Fruit fly (Drosophila melanogaster) whole organism, prepupa: Measurements from ENCODE around the gene CG2656.

Experiments used
- CG10631 ChIP-seq: fragments of 200-800 bp; sonication (Bioruptor generic); optimal IDR thresholded peaks from 2 replicates; lab custom pipeline; 2016; ENCODE audit warnings: missing biosample characterization, missing genetic modification characterization
- CG10669 ChIP-seq: fragments of 200-800 bp; sonication (Bioruptor generic); optimal IDR thresholded peaks from 3 replicates; lab custom pipeline; 2018; ENCODE audit warnings: missing biosample characterization, mild to moderate bottlenecking, missing genetic modification characterization, moderate library complexity
- CG15336 ChIP-seq: fragments of 200-800 bp; sonication (Bioruptor generic); IDR thresholded peaks from 2 replicates; pipeline ENCODE4 v1.3.6; 2022; ENCODE audit warnings: missing biosample characterization, missing genetic modification characterization
- CG1621 ChIP-seq: fragments of 200-800 bp; sonication (Bioruptor generic); optimal IDR thresholded peaks from 3 replicates; lab custom pipeline; 2018; ENCODE audit warnings: missing biosample characterization, mild to moderate bottlenecking, missing genetic modification characterization
- CG16779 ChIP-seq: fragments of 200-800 bp; sonication (Bioruptor generic); optimal IDR thresholded peaks from 3 replicates; lab custom pipeline; 2017; ENCODE audit warnings: missing biosample characterization, mild to moderate bottlenecking, missing genetic modification characterization
- CG3032 ChIP-seq: fragments of 200-800 bp; optimal IDR thresholded peaks from 2 replicates; lab custom pipeline; 2019; ENCODE audit warnings: missing biosample characterization, mild to moderate bottlenecking, missing genetic modification characterization, moderate library complexity
- CG31627 ChIP-seq: fragments of 200-800 bp; sonication (Bioruptor generic); optimal IDR thresholded peaks from 3 replicates; lab custom pipeline; 2016; ENCODE audit warnings: missing biosample characterization, missing genetic modification characterization
- CG32006 ChIP-seq: fragments of 200-800 bp; sonication (Bioruptor generic); optimal IDR thresholded peaks from 3 replicates; lab custom pipeline; 2017; ENCODE audit warnings: missing biosample characterization, mild to moderate bottlenecking, missing genetic modification characterization
- CG34406 ChIP-seq: fragments of 200-800 bp; sonication (Bioruptor generic); optimal IDR thresholded peaks from 3 replicates; lab custom pipeline; 2016; ENCODE audit warnings: missing biosample characterization, missing genetic modification characterization
- CG6163 ChIP-seq: fragments of 200-800 bp; sonication (Bioruptor generic); IDR thresholded peaks from 3 replicates; pipeline ENCODE4 v1.3.6; 2022; ENCODE audit warnings: missing biosample characterization, missing genetic modification characterization
- CG6276 ChIP-seq: fragments of 200-800 bp; sonication (Bioruptor generic); optimal IDR thresholded peaks from 2 replicates; lab custom pipeline; 2017; ENCODE audit warnings: missing biosample characterization, mild to moderate bottlenecking, missing genetic modification characterization
- CG6792 ChIP-seq: fragments of 200-800 bp; sonication (Bioruptor generic); optimal IDR thresholded peaks from 3 replicates; lab custom pipeline; 2016; ENCODE audit warnings: missing biosample characterization, missing genetic modification characterization
- CG6854 ChIP-seq: fragments of 200-800 bp; sonication (Bioruptor generic); optimal IDR thresholded peaks from 2 replicates; lab custom pipeline; 2017; ENCODE audit warnings: missing biosample characterization, mild to moderate bottlenecking, missing genetic modification characterization
- CG7368 ChIP-seq: fragments of 200-800 bp; sonication (Bioruptor generic); optimal IDR thresholded peaks from 3 replicates; lab custom pipeline; 2016; ENCODE audit warnings: missing biosample characterization, missing genetic modification characterization
- CG8119 ChIP-seq: fragments of 200-800 bp; sonication (Bioruptor generic); IDR thresholded peaks from 3 replicates; pipeline ENCODE4 v1.3.6; 2022; ENCODE audit warnings: missing biosample characterization, missing genetic modification characterization
- CG8319 ChIP-seq: fragments of 200-800 bp; sonication (Bioruptor generic); optimal IDR thresholded peaks from 3 replicates; lab custom pipeline; 2016; ENCODE audit warnings: missing biosample characterization, missing genetic modification characterization
- CG8632 ChIP-seq: fragments of 200-800 bp; sonication (Bioruptor generic); optimal IDR thresholded peaks from 3 replicates; lab custom pipeline; 2016; ENCODE audit warnings: missing biosample characterization, missing genetic modification characterization
- CG9139 ChIP-seq: fragments of 200-800 bp; sonication (Bioruptor generic); optimal IDR thresholded peaks from 3 replicates; lab custom pipeline; 2017; ENCODE audit warnings: missing biosample characterization, mild to moderate bottlenecking, missing genetic modification characterization
- Eip78C ChIP-seq: fragments of 200-800 bp; sonication (Bioruptor generic); peaks from one replicate; lab custom pipeline; 2016; ENCODE audit warnings: missing biosample characterization, missing genetic modification characterization
- Eip93F ChIP-seq: fragments of 200-800 bp; sonication (Bioruptor generic); optimal IDR thresholded peaks from 2 replicates; lab custom pipeline; 2016; ENCODE audit warnings: missing biosample characterization, mild to moderate bottlenecking, missing genetic modification characterization
- Ets21C ChIP-seq: fragments of 200-800 bp; sonication (Bioruptor generic); optimal IDR thresholded peaks from 3 replicates; lab custom pipeline; 2016; ENCODE audit warnings: missing biosample characterization, missing genetic modification characterization
- Gug ChIP-seq: fragments of 200-800 bp; sonication (Bioruptor generic); IDR thresholded peaks from 2 replicates; pipeline ENCODE4 v1.3.6; 2022; ENCODE audit warnings: missing biosample characterization, missing genetic modification characterization
- Hr39 ChIP-seq: fragments of 200-800 bp; sonication (Bioruptor generic); optimal IDR thresholded peaks from 2 replicates; lab custom pipeline; 2016; ENCODE audit warnings: missing biosample characterization, missing genetic modification characterization
- Met ChIP-seq: fragments of 200-800 bp; sonication (Bioruptor generic); optimal IDR thresholded peaks from 3 replicates; lab custom pipeline; 2016; ENCODE audit warnings: missing biosample characterization, missing genetic modification characterization
- OdsH ChIP-seq: fragments of 200-800 bp; sonication (Bioruptor generic); optimal IDR thresholded peaks from 3 replicates; lab custom pipeline; 2016; ENCODE audit warnings: missing biosample characterization, missing genetic modification characterization
- Smox ChIP-seq: fragments of 200-800 bp; sonication (Bioruptor generic); optimal IDR thresholded peaks from 3 replicates; lab custom pipeline; 2016; ENCODE audit warnings: missing biosample characterization, missing genetic modification characterization
- Sox102F ChIP-seq: fragments of 200-800 bp; sonication (Bioruptor generic); optimal IDR thresholded peaks from 2 replicates; lab custom pipeline; 2016; ENCODE audit warnings: missing biosample characterization, mild to moderate bottlenecking, missing genetic modification characterization
- Sox14 ChIP-seq: fragments of 200-800 bp; sonication (Bioruptor generic); optimal IDR thresholded peaks from 3 replicates; lab custom pipeline; 2016; ENCODE audit warnings: missing biosample characterization, missing genetic modification characterization
- esn ChIP-seq: fragments of 200-800 bp; sonication (Bioruptor generic); optimal IDR thresholded peaks from 2 replicates; lab custom pipeline; 2016; ENCODE audit warnings: missing biosample characterization, mild to moderate bottlenecking, missing genetic modification characterization, moderate library complexity
- fd59A ChIP-seq: fragments of 200-800 bp; sonication (Bioruptor generic); optimal IDR thresholded peaks from 2 replicates; lab custom pipeline; 2017; ENCODE audit warnings: missing biosample characterization, mild to moderate bottlenecking, missing genetic modification characterization, missing genetic modification reagents
- fd85E ChIP-seq: fragments of 200-800 bp; sonication (Bioruptor generic); optimal IDR thresholded peaks from 3 replicates; lab custom pipeline; 2016; ENCODE audit warnings: missing biosample characterization, missing genetic modification characterization
- net ChIP-seq: fragments of 200-800 bp; sonication (Bioruptor generic); optimal IDR thresholded peaks from 3 replicates; lab custom pipeline; 2016; ENCODE audit warnings: missing biosample characterization, missing genetic modification characterization
- salr ChIP-seq, 2 experiments: fragments of 200-800 bp; sonication (Bioruptor generic); optimal IDR thresholded peaks; 3 replicates each; lab custom pipeline; 2016 to 2018; ENCODE audit warnings: missing biosample characterization in 2 of 2, missing genetic modification characterization in 2 of 2, mild to moderate bottlenecking in 1 of 2
- spab ChIP-seq: fragments of 200-800 bp; sonication (Bioruptor generic); optimal IDR thresholded peaks from 2 replicates; lab custom pipeline; 2017; ENCODE audit warnings: missing biosample characterization, mild to moderate bottlenecking, missing genetic modification characterization, missing genetic modification reagents
- ss ChIP-seq, 2 experiments: fragments of 200-800 bp; sonication (Bioruptor generic); optimal IDR thresholded peaks; 2 replicates in 1 of 2; 3 replicates in 1 of 2; lab custom pipeline; 2017 to 2018; ENCODE audit warnings: mild to moderate bottlenecking in 2 of 2, missing biosample characterization in 2 of 2, missing genetic modification characterization in 2 of 2, moderate library complexity in 1 of 2
- svp ChIP-seq: fragments of 200-800 bp; sonication (Bioruptor generic); peaks from one replicate; lab custom pipeline; 2016; ENCODE audit warnings: missing biosample characterization, missing genetic modification characterization
- vri ChIP-seq: fragments of 200-800 bp; sonication (Bioruptor generic); optimal IDR thresholded peaks from 3 replicates; lab custom pipeline; 2016; ENCODE audit warnings: missing biosample characterization, mild to moderate bottlenecking, missing genetic modification characterization

CG2656 gene

DNA sequence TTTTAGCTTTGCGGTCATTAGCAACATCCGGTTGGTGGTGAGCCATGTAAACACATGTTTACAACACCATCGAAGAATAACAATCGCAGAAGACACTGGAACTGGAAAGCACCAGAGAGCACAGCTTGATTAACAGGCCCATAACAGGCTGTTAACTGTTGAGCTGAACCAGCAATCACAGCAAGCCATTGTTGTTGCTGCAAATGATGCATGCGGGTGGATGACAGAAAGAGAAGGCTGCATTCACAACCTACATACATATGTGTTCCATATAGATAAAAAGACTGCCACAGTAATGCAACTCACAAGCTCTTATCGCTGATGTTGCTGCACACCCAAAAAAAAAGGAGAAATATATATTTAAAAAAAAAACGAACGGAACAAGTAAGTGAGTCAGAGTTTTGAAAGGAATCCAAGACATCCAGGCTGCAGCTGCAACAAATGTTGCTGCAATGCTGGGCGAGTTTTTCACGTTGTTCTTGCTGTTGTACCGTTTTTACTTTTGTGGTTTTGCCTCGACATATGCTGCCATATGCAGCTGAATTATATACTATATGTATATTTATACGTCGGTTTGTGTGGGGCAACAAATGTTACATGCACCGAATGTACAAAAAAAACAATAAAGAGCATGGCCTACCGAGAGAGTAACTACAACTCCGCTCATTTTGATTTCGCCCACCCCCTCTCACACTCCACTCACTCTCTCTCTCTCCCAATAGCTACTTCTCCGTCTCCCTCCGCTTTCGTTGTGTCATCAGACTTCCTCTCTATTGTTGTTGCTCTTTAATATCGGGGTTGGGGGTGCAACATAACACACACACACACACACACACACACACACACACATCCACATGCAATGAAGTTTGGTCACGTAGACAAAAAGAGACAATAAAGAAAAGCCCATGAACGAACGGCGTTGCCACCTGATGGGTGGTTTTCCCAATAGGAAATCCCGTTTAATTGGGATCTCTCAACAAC is 41.4 kb upstream of the CG2656 start (continued):
- TF ChIP-seq Eip93F (GFP tag; lab: Kevin White, UChicago): peak; percentile 78
- peak; percentile 8 for TF ChIP-seq CG6854 (GFP tag; lab: Kevin White, UChicago)
- peak; percentile 75 for TF ChIP-seq Eip78C (GFP tag; lab: Kevin White, UChicago)
- TF ChIP-seq net (GFP tag; lab: Kevin White, UChicago): peak; percentile 5
- TF ChIP-seq fd85E (GFP tag; lab: Kevin White, UChicago): no peak
- TF ChIP-seq CG32006 (GFP tag; lab: Kevin White, UChicago): no peak
- TF ChIP-seq CG15336: peak; percentile 53; the same call in 1 of the 2 replicates
- no peak for TF ChIP-seq CG10669 (GFP tag; lab: Kevin White, UChicago)
- no peak for TF ChIP-seq spab (GFP tag; lab: Kevin White, UChicago)
- peak; percentile 60 for TF ChIP-seq svp (GFP tag; lab: Kevin White, UChicago)
- TF ChIP-seq Sox102F (GFP tag; lab: Kevin White, UChicago): peak; percentile 11
- TF ChIP-seq CG34406 (GFP tag; lab: Kevin White, UChicago): no peak
- TF ChIP-seq Ets21C (GFP tag; lab: Kevin White, UChicago): no peak
- no peak for TF ChIP-seq CG31627 (GFP tag; lab: Kevin White, UChicago)
- peak; percentile 8 for TF ChIP-seq vri (GFP tag; lab: Kevin White, UChicago)
- no peak for TF ChIP-seq CG6792 (GFP tag; lab: Kevin White, UChicago)
- TF ChIP-seq salr (GFP tag; optimal IDR thresholded peaks at IDR 0.05; lab: Kevin White, UChicago): no peak
- no peak for TF ChIP-seq Hr39 (GFP tag; lab: Kevin White, UChicago)
- no peak for TF ChIP-seq Gug (GFP tag; lab: Robert Waterston, UW)
- TF ChIP-seq CG3032 (tag; lab: Kevin White, UChicago): no peak
- TF ChIP-seq Smox: no peak
- TF ChIP-seq esn (GFP tag; lab: Kevin White, UChicago): no peak
- no peak for TF ChIP-seq CG8632
- peak; percentile 41; the same call in 2 of the 3 replicates for TF ChIP-seq CG8119 (GFP tag; lab: Robert Waterston, UW)
- peak; percentile 6 for TF ChIP-seq CG16779
- no peak for TF ChIP-seq fd59A (GFP tag; lab: Kevin White, UChicago)
- peak; percentile 40 to 57 for TF ChIP-seq ss (GFP tag; optimal IDR thresholded peaks at IDR 0.05; lab: Kevin White, UChicago)
- no peak for TF ChIP-seq CG10631 (GFP tag; lab: Kevin White, UChicago)
- peak; percentile 24 for TF ChIP-seq CG9139 (GFP tag; lab: Kevin White, UChicago)
- TF ChIP-seq CG1621 (tag; lab: Kevin White, UChicago): peak; percentile 24
- TF ChIP-seq OdsH: no peak
- TF ChIP-seq CG6276 (GFP tag; lab: Kevin White, UChicago): no peak
- no peak for TF ChIP-seq Sox14 (GFP tag; lab: Kevin White, UChicago)

DNA sequence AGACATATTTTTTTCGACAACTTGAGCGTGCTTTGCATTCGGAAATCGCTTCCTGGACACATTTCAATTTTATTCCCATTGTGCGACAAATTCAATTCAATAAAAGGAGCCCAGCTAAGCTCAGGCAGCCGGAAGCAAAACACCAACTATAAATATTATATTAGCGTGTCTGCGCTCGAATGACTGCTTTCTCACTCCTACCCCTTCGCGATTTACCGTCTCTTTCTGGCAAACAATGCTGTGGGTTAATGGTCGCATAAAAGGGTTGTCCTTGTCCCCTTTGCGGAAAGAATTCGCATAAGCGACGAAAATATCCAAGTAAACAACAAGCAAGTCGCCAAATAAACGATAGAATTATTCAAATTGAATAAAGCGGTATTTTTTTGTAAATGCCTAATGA is 40.2 kb upstream of the CG2656 start:
- peak; percentile 14 for TF ChIP-seq svp (GFP tag; lab: Kevin White, UChicago)
- TF ChIP-seq Ets21C (GFP tag; lab: Kevin White, UChicago): no peak

DNA sequence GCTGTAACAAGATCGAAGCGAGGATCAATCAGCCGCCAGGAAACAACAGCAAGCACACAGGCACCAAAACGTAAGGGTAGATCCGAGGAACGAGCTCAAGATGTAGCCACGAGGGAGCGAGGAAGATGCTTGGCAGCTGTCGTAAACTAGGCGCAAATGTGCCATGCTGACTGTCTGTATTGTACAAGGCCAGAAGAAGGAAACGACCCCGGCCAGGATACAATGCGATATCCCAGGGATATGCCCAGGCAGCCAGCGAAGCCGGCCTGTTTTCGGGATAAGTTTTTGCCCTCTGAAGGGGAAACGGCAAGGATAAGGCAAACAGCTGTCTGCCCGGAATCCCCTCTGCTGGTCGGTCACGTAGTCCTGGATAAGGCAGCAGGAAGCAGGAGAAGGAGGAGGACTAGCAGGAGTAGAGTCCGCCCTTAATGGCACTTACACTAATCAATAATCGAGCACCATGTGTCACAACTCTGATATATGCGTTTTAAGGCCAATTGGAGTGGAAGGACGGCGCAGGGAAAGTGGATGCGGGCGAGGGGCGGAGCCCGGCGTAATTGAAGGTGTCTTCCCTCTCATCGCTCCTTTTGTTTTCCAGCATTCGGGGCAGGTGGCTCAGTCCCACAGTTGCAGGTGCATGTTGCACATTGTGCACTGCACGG is 38.9 kb upstream of the CG2656 start:
- no peak for TF ChIP-seq CG3032 (tag; lab: Kevin White, UChicago)
- TF ChIP-seq ss (GFP tag; optimal IDR thresholded peaks at IDR 0.05; lab: Kevin White, UChicago): no peak
- no peak for TF ChIP-seq Smox
- TF ChIP-seq svp (GFP tag; lab: Kevin White, UChicago): no peak
- no peak for TF ChIP-seq CG6163 (GFP tag; lab: Robert Waterston, UW)
- TF ChIP-seq Gug (GFP tag; lab: Robert Waterston, UW): no peak
- no peak for TF ChIP-seq CG1621 (tag; lab: Kevin White, UChicago)
- no peak for TF ChIP-seq CG7368 (GFP tag; lab: Kevin White, UChicago)
- TF ChIP-seq CG8319 (GFP tag; lab: Kevin White, UChicago): no peak
- TF ChIP-seq Met (GFP tag; lab: Kevin White, UChicago): no peak
- TF ChIP-seq, all 60 proteins: peak for 0
